Worm (Caenorhabditis elegans): ENCODE data around the gene sand-1.

DNA sequence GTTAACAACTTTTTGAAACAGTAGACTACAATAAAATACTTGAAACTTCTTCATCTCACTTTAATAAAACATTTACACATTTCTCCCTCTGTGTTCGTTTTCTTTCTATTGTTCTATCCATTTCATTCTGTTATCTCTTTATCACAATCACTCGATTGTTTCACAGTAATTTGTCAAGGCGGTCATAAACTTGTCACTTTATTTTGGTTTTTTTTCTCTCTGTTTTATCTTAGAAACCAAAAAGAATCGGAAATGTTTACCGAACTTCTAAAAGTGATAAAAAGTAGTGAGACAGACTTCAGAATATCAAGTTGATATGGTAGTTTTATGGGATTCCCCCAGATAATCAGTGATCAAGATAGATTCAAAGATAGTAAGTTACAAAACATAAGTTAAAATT is 27.4 kb upstream of the sand-1 start, which contains the start of gene Y4C6B.2:
- TF ChIP-seq fkh-10 (GFP tag; optimal IDR thresholded peaks at IDR 0.05) (no peak), unc-62 (GFP tag; optimal IDR thresholded peaks at IDR 0.05) (no peak), ztf-4 (tag; optimal IDR thresholded peaks at IDR 0.05) (no peak), ztf-11 (tag; optimal IDR thresholded peaks at IDR 0.05) (no peak), lin-15B (tag; optimal IDR thresholded peaks at IDR 0.05) (no peak), nhr-12 (tag; optimal IDR thresholded peaks at IDR 0.05) (no peak), egl-27 (tag; optimal IDR thresholded peaks at IDR 0.05) (no peak)
